Worm (Caenorhabditis elegans) whole organism, L2 larva: ENCODE data around the gene srd-51.
A peak's percentile ranks its signal among the peaks of the same experiment; 100 is the strongest.

Source experiments
- C34F6.9 ChIP-seq: fragments of 150-350 bp; optimal IDR thresholded peaks from 2 replicates; lab custom pipeline; 2014; ENCODE audit warnings: missing biosample characterization, missing genetic modification characterization
- F13H6.1 ChIP-seq: sonication (generic microtip); optimal IDR thresholded peaks from 2 replicates; lab custom pipeline; 2016; ENCODE audit warnings: missing genetic modification characterization, missing compliant biosample characterization
- aly-2 ChIP-seq: fragments of 150-350 bp; optimal IDR thresholded peaks from 2 replicates; lab custom pipeline; 2014; ENCODE audit warnings: missing biosample characterization, missing genetic modification characterization
- ama-1 ChIP-seq: fragments of 150-350 bp; optimal IDR thresholded peaks from 2 replicates; lab custom pipeline; 2018; ENCODE audit warnings: inconsistent platforms
- blmp-1 ChIP-seq: sonication (generic microtip); optimal IDR thresholded peaks from 2 replicates; lab custom pipeline; 2017; ENCODE audit warnings: missing genetic modification characterization, mild to moderate bottlenecking, missing compliant biosample characterization, antibody characterized with exemption, moderate library complexity; ENCODE audit not compliant: insufficient read depth
- ceh-82 ChIP-seq: fragments of 150-350 bp; optimal IDR thresholded peaks from 2 replicates; lab custom pipeline; 2014; ENCODE audit warnings: missing biosample characterization, missing genetic modification characterization
- crh-2 ChIP-seq: sonication (generic microtip); optimal IDR thresholded peaks from 2 replicates; lab custom pipeline; 2017; ENCODE audit warnings: missing biosample characterization, missing genetic modification characterization
- egl-27 ChIP-seq: sonication (generic microtip); optimal IDR thresholded peaks from 3 replicates; lab custom pipeline; 2017; ENCODE audit warnings: missing biosample characterization, missing genetic modification reagents, missing genetic modification characterization
- elt-1 ChIP-seq: fragments of 150-350 bp; optimal IDR thresholded peaks from 2 replicates; lab custom pipeline; 2014; ENCODE audit warnings: missing biosample characterization, missing genetic modification characterization
- elt-3 ChIP-seq: sonication (generic microtip); optimal IDR thresholded peaks from 2 replicates; lab custom pipeline; 2017; ENCODE audit warnings: missing biosample characterization, missing genetic modification characterization
- fos-1 ChIP-seq: fragments of 150-350 bp; optimal IDR thresholded peaks from 2 replicates; lab custom pipeline; 2014; ENCODE audit warnings: missing biosample characterization, missing genetic modification characterization
- lin-11 ChIP-seq: fragments of 150-350 bp; sonication (generic microtip); optimal IDR thresholded peaks from 2 replicates; lab custom pipeline; 2014; ENCODE audit warnings: missing biosample characterization, missing genetic modification characterization, inconsistent platforms, mixed read lengths
- lin-13 ChIP-seq: fragments of 150-350 bp; optimal IDR thresholded peaks from 2 replicates; lab custom pipeline; 2014; ENCODE audit warnings: missing biosample characterization, missing genetic modification reagents, missing genetic modification characterization
- lin-39 ChIP-seq: fragments of 150-350 bp; optimal IDR thresholded peaks from 2 replicates; lab custom pipeline; 2014; ENCODE audit warnings: missing biosample characterization, missing genetic modification reagents, missing genetic modification characterization
- lsy-2 ChIP-seq, 2 experiments: fragments of 150-350 bp in 1 of 2; sonication (generic microtip) in 1 of 2; optimal IDR thresholded peaks; 2 replicates each; lab custom pipeline; 2014 to 2017; ENCODE audit warnings: missing biosample characterization in 2 of 2, missing genetic modification characterization in 2 of 2
- mab-5 ChIP-seq: fragments of 150-350 bp; optimal IDR thresholded peaks from 2 replicates; lab custom pipeline; 2014; ENCODE audit warnings: missing biosample characterization, missing genetic modification characterization
- mbf-1 ChIP-seq: sonication (generic microtip); optimal IDR thresholded peaks from 2 replicates; lab custom pipeline; 2017; ENCODE audit warnings: missing biosample characterization, missing genetic modification characterization
- mdl-1 ChIP-seq, 2 experiments: fragments of 150-350 bp in 1 of 2; sonication (generic microtip) in 1 of 2; optimal IDR thresholded peaks; 2 replicates each; lab custom pipeline; 2017; ENCODE audit warnings: missing biosample characterization in 2 of 2, missing genetic modification characterization in 2 of 2
- nhr-10 ChIP-seq: sonication (generic microtip); optimal IDR thresholded peaks from 2 replicates; lab custom pipeline; 2017; ENCODE audit warnings: missing biosample characterization, missing genetic modification characterization
- nhr-11 ChIP-seq: fragments of 150-350 bp; optimal IDR thresholded peaks from 2 replicates; lab custom pipeline; 2014; ENCODE audit warnings: missing biosample characterization, missing genetic modification characterization
- nhr-129 ChIP-seq: fragments of 150-350 bp; optimal IDR thresholded peaks from 2 replicates; lab custom pipeline; 2014; ENCODE audit warnings: missing biosample characterization, missing genetic modification characterization
- nhr-21 ChIP-seq: fragments of 150-350 bp; optimal IDR thresholded peaks from 2 replicates; lab custom pipeline; 2014; ENCODE audit warnings: missing biosample characterization, missing genetic modification characterization
- nhr-23 ChIP-seq: fragments of 150-350 bp; optimal IDR thresholded peaks from 2 replicates; lab custom pipeline; 2014; ENCODE audit warnings: missing biosample characterization, missing genetic modification reagents, missing genetic modification characterization
- peb-1 ChIP-seq: fragments of 150-350 bp; optimal IDR thresholded peaks from 2 replicates; lab custom pipeline; 2014; ENCODE audit warnings: missing biosample characterization, missing genetic modification characterization
- sem-4 ChIP-seq: fragments of 150-350 bp; optimal IDR thresholded peaks from 2 replicates; lab custom pipeline; 2014; ENCODE audit warnings: missing biosample characterization, missing genetic modification reagents, missing genetic modification characterization
- sma-3 ChIP-seq: sonication (generic microtip); optimal IDR thresholded peaks from 2 replicates; lab custom pipeline; 2016; ENCODE audit warnings: missing genetic modification reagents, missing genetic modification characterization, missing compliant biosample characterization
- sma-9 ChIP-seq, 2 experiments: fragments of 150-350 bp in 1 of 2; sonication (generic microtip) in 1 of 2; optimal IDR thresholded peaks; 2 replicates each; lab custom pipeline; 2014 to 2016; ENCODE audit warnings: missing genetic modification characterization in 2 of 2, mild to moderate bottlenecking in 1 of 2, missing biosample characterization in 1 of 2, missing compliant biosample characterization in 1 of 2, missing genetic modification reagents in 1 of 2, moderate library complexity in 1 of 2
- snpc-4 ChIP-seq: fragments of 150-350 bp; optimal IDR thresholded peaks from 2 replicates; lab custom pipeline; 2014; ENCODE audit warnings: missing biosample characterization, missing genetic modification characterization
- unc-39 ChIP-seq: fragments of 150-350 bp; optimal IDR thresholded peaks from 2 replicates; lab custom pipeline; 2014; ENCODE audit warnings: missing biosample characterization, missing genetic modification characterization
- unc-55 ChIP-seq: fragments of 150-350 bp; sonication (generic microtip); optimal IDR thresholded peaks from 3 replicates; lab custom pipeline; 2014; ENCODE audit warnings: missing biosample characterization, missing genetic modification reagents, missing genetic modification characterization
- unc-62 ChIP-seq: fragments of 150-350 bp; optimal IDR thresholded peaks from 2 replicates; lab custom pipeline; 2014; ENCODE audit warnings: missing biosample characterization, missing genetic modification reagents, missing genetic modification characterization
- zag-1 ChIP-seq: fragments of 150-350 bp; optimal IDR thresholded peaks from 2 replicates; lab custom pipeline; 2014; ENCODE audit warnings: missing biosample characterization, missing genetic modification characterization
- ztf-11 ChIP-seq: sonication (generic microtip); optimal IDR thresholded peaks from 2 replicates; lab custom pipeline; 2017; ENCODE audit warnings: missing biosample characterization, missing genetic modification characterization

srd-51 gene

DNA sequence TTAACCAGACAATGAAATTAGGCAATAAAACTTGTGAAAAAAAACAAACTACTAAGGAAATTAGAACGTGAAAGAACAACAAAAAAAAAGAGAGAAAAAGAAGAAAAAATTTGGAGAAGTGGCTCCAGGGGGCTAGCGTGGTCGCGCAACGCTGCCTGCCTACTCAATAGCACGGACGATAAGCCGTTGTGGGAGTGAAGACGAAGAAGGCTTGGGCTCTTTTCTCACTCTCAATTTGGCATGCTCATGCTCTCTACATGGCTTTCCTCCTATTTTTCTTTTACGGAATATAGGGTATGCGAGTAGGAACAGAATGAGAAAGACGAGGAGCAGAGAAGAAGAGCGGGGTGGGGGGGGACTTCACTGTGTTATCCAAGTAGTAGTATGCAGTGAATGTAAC is 17.6 kb upstream of the srd-51 start:
- TF ChIP-seq mab-5 (tag; lab: Kevin White, UChicago) (peak; percentile 4), lin-13 (peak; percentile 39), lin-39 (tag; lab: Kevin White, UChicago) (no peak), nhr-129 (tag; lab: Kevin White, UChicago) (peak; percentile 53), mdl-1 (tag; optimal IDR thresholded peaks at IDR 0.05; lab: Kevin White, UChicago) (peak; percentile 6 to 35), lsy-2 (tag; optimal IDR thresholded peaks at IDR 0.05; lab: Kevin White, UChicago) (peak in 1 of 2 experiments; percentile 46), elt-3 (tag; lab: Kevin White, UChicago) (no peak), elt-1 (no peak), unc-55 (GFP tag; lab: Kevin White, UChicago) (peak; percentile 70), ztf-11 (tag; lab: Kevin White, UChicago) (no peak), crh-2 (tag; lab: Kevin White, UChicago) (peak; percentile 15), snpc-4 (tag; lab: Kevin White, UChicago) (no peak), zag-1 (tag; lab: Kevin White, UChicago) (peak; percentile 71), lin-11 (tag; lab: Kevin White, UChicago) (peak; percentile 49), nhr-11 (no peak), sma-9 (GFP tag; optimal IDR thresholded peaks at IDR 0.05; lab: Kevin White, UChicago) (peak; percentile 49), sma-9 (tag; optimal IDR thresholded peaks at IDR 0.05; lab: Kevin White, UChicago) (no peak), C34F6.9 (peak; percentile 78), aly-2 (no peak), sem-4 (peak; percentile 76), egl-27 (tag; lab: Kevin White, UChicago) (peak; percentile 21), F13H6.1 (tag; lab: Kevin White, UChicago) (peak; percentile 45)

DNA sequence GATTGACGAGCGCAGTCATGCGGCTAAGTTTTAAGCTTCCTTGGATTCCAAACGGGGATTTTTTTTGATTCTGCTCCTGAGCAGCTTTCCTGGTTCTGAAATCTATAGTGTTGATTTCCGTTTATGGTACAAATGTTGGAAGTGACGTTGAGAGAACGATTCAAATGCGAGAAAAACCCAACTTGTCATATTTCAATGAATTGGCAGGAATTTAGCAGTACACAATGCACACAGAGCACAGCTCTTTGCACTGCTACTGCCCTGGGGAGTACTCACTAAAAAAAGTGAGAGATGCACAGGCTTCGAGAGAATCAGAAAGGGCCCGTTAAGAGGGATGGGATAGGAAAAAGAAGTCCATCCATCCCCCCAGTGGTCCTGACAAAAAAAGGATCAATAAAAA is 15.9 kb upstream of the srd-51 start, which contains the start of gene sad-1:
Gene sad-1, minus strand, starts transcription at position 101 of the 400 bp plus-strand sequence.
- TF ChIP-seq C34F6.9 (peak; percentile 26), nhr-10 (tag; lab: Kevin White, UChicago) (no peak)

DNA sequence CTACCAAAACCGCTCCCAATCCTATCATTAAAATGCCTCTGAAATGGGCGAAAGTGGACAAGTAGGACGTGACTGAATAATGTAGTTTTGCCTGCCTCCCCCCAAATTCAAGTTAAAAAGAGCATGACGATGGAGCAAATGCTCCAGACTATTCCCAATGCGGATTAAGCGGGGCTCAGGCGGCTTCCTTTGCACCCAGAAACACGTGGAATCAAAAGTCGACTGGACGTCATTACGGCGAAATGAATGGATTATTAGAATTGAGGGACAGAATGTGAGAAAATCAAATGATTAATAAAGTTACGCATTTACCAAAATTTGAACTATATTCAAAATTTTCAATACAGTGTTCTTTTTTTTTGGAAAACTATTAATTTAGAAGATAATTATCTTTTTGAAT is 15.2 kb upstream of the srd-51 start:
- TF ChIP-seq lin-11 (tag; lab: Kevin White, UChicago) (no peak), nhr-23 (tag; lab: Kevin White, UChicago) (no peak), unc-39 (tag; lab: Kevin White, UChicago) (no peak), lsy-2 (tag; optimal IDR thresholded peaks at IDR 0.05; lab: Kevin White, UChicago) (peak in 1 of 2 experiments; percentile 6), nhr-10 (tag; lab: Kevin White, UChicago) (no peak), crh-2 (tag; lab: Kevin White, UChicago) (peak; percentile 35), ztf-11 (tag; lab: Kevin White, UChicago) (no peak)

DNA sequence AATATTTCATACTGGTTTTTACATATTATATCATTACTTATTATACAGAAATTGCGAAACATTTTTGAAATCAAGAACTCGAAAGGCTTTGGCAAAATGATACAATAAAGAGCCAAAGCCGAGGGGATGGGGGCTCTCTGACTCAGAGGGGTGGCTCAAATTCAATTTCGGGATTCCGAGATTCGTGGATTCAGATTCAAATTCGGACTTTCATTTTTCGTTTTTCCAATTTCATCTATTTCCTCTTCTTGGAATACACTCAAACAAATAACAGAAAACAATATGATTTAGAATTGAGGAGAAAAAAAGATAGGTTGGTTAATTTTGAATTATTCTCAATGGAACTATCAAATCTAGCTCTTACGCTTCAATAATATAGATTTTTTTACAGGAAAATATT is 14.4 kb upstream of the srd-51 start:
- TF ChIP-seq sem-4 (peak; percentile 2), nhr-10 (tag; lab: Kevin White, UChicago) (no peak), lin-39 (tag; lab: Kevin White, UChicago) (no peak), ztf-11 (tag; lab: Kevin White, UChicago) (no peak), mbf-1 (tag; lab: Kevin White, UChicago) (no peak)

DNA sequence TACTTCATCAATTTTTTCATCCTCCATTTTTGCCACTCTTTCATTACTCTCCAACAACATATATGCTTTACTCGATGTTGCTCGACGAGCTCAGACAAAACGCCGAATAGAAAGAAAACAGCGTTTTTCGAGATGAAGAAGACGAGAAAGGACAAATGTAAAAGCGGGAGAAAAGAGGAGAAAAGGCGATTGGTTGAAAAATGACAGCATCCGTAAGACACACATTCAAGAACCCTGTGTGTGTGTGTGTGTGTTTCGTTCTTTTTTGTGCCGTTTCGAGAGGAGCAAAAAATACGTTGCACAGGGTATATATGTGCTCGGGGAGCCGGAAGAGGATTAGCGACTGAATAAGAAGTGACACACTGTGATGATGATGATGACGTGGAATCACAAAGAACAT is 9.0 kb upstream of the srd-51 start:
- TF ChIP-seq ztf-11 (tag; lab: Kevin White, UChicago) (no peak), mab-5 (tag; lab: Kevin White, UChicago) (peak; percentile 26), lin-13 (no peak), unc-55 (GFP tag; lab: Kevin White, UChicago) (peak; percentile 74), ceh-82 (tag; lab: Kevin White, UChicago) (no peak), ama-1 (lab: Kevin White, UChicago) (no peak), lsy-2 (tag; optimal IDR thresholded peaks at IDR 0.05; lab: Kevin White, UChicago) (peak in 1 of 2 experiments; percentile 25), peb-1 (no peak), zag-1 (tag; lab: Kevin White, UChicago) (peak; percentile 30), nhr-23 (tag; lab: Kevin White, UChicago) (no peak), nhr-21 (tag; lab: Kevin White, UChicago) (no peak), fos-1 (no peak), mbf-1 (tag; lab: Kevin White, UChicago) (no peak), blmp-1 (tag; lab: Kevin White, UChicago) (no peak), sem-4 (no peak), crh-2 (tag; lab: Kevin White, UChicago) (peak; percentile 37), lin-39 (tag; lab: Kevin White, UChicago) (peak; percentile 30), elt-3 (tag; lab: Kevin White, UChicago) (no peak), unc-62 (no peak), aly-2 (no peak), sma-3 (GFP tag; lab: Kevin White, UChicago) (no peak), C34F6.9 (peak; percentile 17), egl-27 (tag; lab: Kevin White, UChicago) (no peak)
